Fruit fly (Drosophila melanogaster) whole organism, prepupa: ENCODE results near the gene Mal-B1.

Experiments used
- CG6854 ChIP-seq: fragments of 200-800 bp; sonication (Bioruptor generic); optimal IDR thresholded peaks from 2 replicates; lab custom pipeline; 2017; ENCODE audit warnings: missing biosample characterization, mild to moderate bottlenecking, missing genetic modification characterization
- achi ChIP-seq: fragments of 200-800 bp; sonication (Bioruptor generic); optimal IDR thresholded peaks from 3 replicates; lab custom pipeline; 2016; ENCODE audit warnings: missing biosample characterization, missing genetic modification characterization
- lz ChIP-seq: fragments of 200-800 bp; sonication (Bioruptor generic); optimal IDR thresholded peaks from 3 replicates; lab custom pipeline; 2016; ENCODE audit warnings: missing biosample characterization, missing genetic modification characterization

- TF ChIP-seq achi (GFP tag; lab: Kevin White, UChicago) (no peak), lz (GFP tag; lab: Kevin White, UChicago) (no peak), CG6854 (GFP tag; lab: Kevin White, UChicago) (no peak)
These were observed 1.8 kb upstream of the Mal-B1 start for dm6 chr2L:11845159-11845788.
